Fruit fly (Drosophila melanogaster): ENCODE data around the gene CG32755.

The CG32755 gene

DNA sequence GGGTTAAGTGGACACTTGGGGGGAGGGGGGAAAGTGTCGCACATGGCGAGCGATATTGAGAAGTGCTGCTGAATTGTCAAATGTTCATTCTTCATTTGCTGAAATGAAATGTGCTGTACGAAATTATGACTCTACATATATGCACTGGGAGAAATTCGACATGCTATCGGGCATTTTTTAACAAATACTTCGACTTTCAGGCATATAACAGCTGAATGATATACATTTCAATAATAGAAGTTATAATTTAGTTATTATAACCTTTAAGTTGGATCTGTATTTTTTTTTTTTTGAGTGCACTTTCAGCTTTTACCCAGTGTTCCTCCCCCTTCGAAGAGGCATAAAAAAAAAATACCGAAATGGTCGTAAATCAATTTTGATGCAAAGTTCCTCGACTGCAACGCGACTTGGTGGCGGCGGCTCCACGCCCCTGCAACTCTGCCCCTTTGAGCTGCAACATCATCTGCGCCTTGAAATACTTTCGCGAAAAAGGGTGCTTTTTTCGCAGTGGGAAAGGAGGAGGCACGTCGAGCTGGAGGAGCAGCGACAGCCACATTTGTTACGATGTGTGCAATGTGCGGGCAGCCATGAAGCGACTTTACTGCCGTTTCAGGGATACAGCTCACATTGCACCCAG is 23.5 kb downstream of the CG32755 start (continued):
- no peak for TF ChIP-seq CG18476 (GFP tag; optimal IDR thresholded peaks at IDR 0.05)
- TF ChIP-seq prd (optimal IDR thresholded peaks at IDR 0.05): no peak
- TF ChIP-seq prd (GFP tag; IDR thresholded peaks at IDR 0.05): peak; percentile 68; the same call in 2 of the 3 replicates
- no peak for TF ChIP-seq CG6813 (GFP tag; optimal IDR thresholded peaks at IDR 0.05)
- TF ChIP-seq CG10366 (GFP tag; IDR thresholded peaks at IDR 0.05): 0 out of 2 replicates have a peak, but pooled peaks have one; percentile 37
- TF ChIP-seq Xbp1 (GFP tag; optimal IDR thresholded peaks at IDR 0.05): peak; percentile 32
- TF ChIP-seq CG32532 (GFP tag; IDR thresholded peaks at IDR 0.05): no peak
- no peak for TF ChIP-seq her (GFP tag; optimal IDR thresholded peaks at IDR 0.05)
- TF ChIP-seq CG10209 (GFP tag; optimal IDR thresholded peaks at IDR 0.05): no peak
- TF ChIP-seq nom (GFP tag; optimal IDR thresholded peaks at IDR 0.05): peak; percentile 41
- 0 out of 3 replicates have a peak, but pooled peaks have one; percentile 11 for TF ChIP-seq CG11695 (GFP tag; IDR thresholded peaks at IDR 0.05)
- no peak for TF ChIP-seq Mes4 (GFP tag; optimal IDR thresholded peaks at IDR 0.05)
- TF ChIP-seq CG9727 (GFP tag; optimal IDR thresholded peaks at IDR 0.05): no peak
- no peak for TF ChIP-seq Usf (GFP tag; optimal IDR thresholded peaks at IDR 0.05)
- peak; percentile 12 for TF ChIP-seq CG10654 (GFP tag; optimal IDR thresholded peaks at IDR 0.05)
- no peak for TF ChIP-seq Rx (GFP tag; IDR thresholded peaks at IDR 0.05)
- no peak for TF ChIP-seq Side (GFP tag; optimal IDR thresholded peaks at IDR 0.05)
- TF ChIP-seq mam (GFP tag; optimal IDR thresholded peaks at IDR 0.05): no peak
- no peak for TF ChIP-seq CG34376 (GFP tag; optimal IDR thresholded peaks at IDR 0.05)
- no peak for TF ChIP-seq psq (GFP tag; optimal IDR thresholded peaks at IDR 0.05)
- TF ChIP-seq dmrt11E (tag; optimal IDR thresholded peaks at IDR 0.05): peak; percentile 50
- no peak for TF ChIP-seq Deaf1 (tag; optimal IDR thresholded peaks at IDR 0.05)
- peak; percentile 17 for TF ChIP-seq PHDP (tag; optimal IDR thresholded peaks at IDR 0.05)
- no peak for TF ChIP-seq CG4854 (GFP tag; optimal IDR thresholded peaks at IDR 0.05)
- peak; percentile 45; the same call in 1 of the 2 replicates for TF ChIP-seq CG14667 (GFP tag; IDR thresholded peaks at IDR 0.05)
- TF ChIP-seq CG43689 (GFP tag; IDR thresholded peaks at IDR 0.05): no peak
- TF ChIP-seq CG6254 (GFP tag; optimal IDR thresholded peaks at IDR 0.05): no peak
- TF ChIP-seq CG13287 (GFP tag; IDR thresholded peaks at IDR 0.05; ENCODE audit: partially characterized antibody): no peak
- TF ChIP-seq CG32772 (GFP tag; IDR thresholded peaks at IDR 0.05): peak; percentile 42; the same call in 1 of the 2 replicates
- no peak for TF ChIP-seq CG17802 (tag; optimal IDR thresholded peaks at IDR 0.05)
- no peak for TF ChIP-seq CG15514 (GFP tag; optimal IDR thresholded peaks at IDR 0.05)
- TF ChIP-seq odd (GFP tag; optimal IDR thresholded peaks at IDR 0.05): no peak
- TF ChIP-seq CG16813 (GFP tag; IDR thresholded peaks at IDR 0.05; ENCODE audit: partially characterized antibody): no peak
- TF ChIP-seq CG13894 (tag; optimal IDR thresholded peaks at IDR 0.05): no peak
- TF ChIP-seq CG6765 (GFP tag; optimal IDR thresholded peaks at IDR 0.05): no peak
- no peak for TF ChIP-seq Lpt (GFP tag; optimal IDR thresholded peaks at IDR 0.05)
- TF ChIP-seq Mad (GFP tag; optimal IDR thresholded peaks at IDR 0.05): no peak
- TF ChIP-seq CG12219 (GFP tag; optimal IDR thresholded peaks at IDR 0.05): no peak
- no peak for TF ChIP-seq Aef1 (GFP tag; IDR thresholded peaks at IDR 0.05)
- TF ChIP-seq pfk (GFP tag; optimal IDR thresholded peaks at IDR 0.05): no peak
- no peak for TF ChIP-seq ac (GFP tag; optimal IDR thresholded peaks at IDR 0.05)
- TF ChIP-seq repo (GFP tag; optimal IDR thresholded peaks at IDR 0.05): no peak
- no peak for TF ChIP-seq Fer2 (tag; optimal IDR thresholded peaks at IDR 0.05)
- peak; percentile 44 for TF ChIP-seq CG10979 (tag; optimal IDR thresholded peaks at IDR 0.05)
- TF ChIP-seq CG17328 (GFP tag; IDR thresholded peaks at IDR 0.05): peak; percentile 47; the same call in 1 of the 2 replicates
- TF ChIP-seq phol (tag; optimal IDR thresholded peaks at IDR 0.05): peak; percentile 51
- peak; percentile 1 for TF ChIP-seq CG7839 (tag; optimal IDR thresholded peaks at IDR 0.05)
- TF ChIP-seq CG8478 (optimal IDR thresholded peaks at IDR 0.05): no peak
- no peak for TF ChIP-seq CG4730 (GFP tag; IDR thresholded peaks at IDR 0.05)
- TF ChIP-seq gt (GFP tag; IDR thresholded peaks at IDR 0.05): no peak

Measured in whole organism, embryonic.